Fruit fly (Drosophila melanogaster): ENCODE measurements around the gene Taf3.
A peak's percentile ranks its signal among the peaks of the same experiment; 100 is the strongest.

Gene Taf3

DNA sequence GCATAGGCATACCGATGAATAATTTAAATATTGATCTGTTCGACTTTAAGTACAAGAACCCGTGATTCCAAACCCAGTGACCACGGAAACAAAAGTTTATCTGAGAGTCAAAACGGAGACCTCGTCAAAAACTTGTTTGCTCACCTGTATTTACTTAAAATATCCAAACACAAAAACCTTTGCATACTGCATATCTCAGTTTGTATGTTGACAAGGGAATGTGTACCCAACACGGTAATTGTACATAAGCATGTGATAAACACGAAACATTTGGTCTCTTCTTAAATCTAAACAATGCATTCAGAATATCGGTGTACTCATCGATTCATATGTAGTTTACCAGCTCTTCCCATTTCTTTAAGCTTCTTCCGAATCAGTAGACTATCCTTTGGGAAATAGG is 31.1 kb upstream of the Taf3 start (continued):
- TF ChIP-seq hth (optimal IDR thresholded peaks at IDR 0.05) (no peak), unpg (GFP tag; optimal IDR thresholded peaks at IDR 0.05) (peak; percentile 92), CG34422 (GFP tag; IDR thresholded peaks at IDR 0.05) (no peak; the same call in 2 of the 3 replicates), Ptx1 (GFP tag; IDR thresholded peaks at IDR 0.05) (no peak), vvl (GFP tag; IDR thresholded peaks at IDR 0.05) (peak; percentile 87), chinmo (GFP tag; IDR thresholded peaks at IDR 0.05; ENCODE audit: partially characterized antibody) (0 out of 4 replicates have a peak, but pooled peaks have one; percentile 51), ind (GFP tag; optimal IDR thresholded peaks at IDR 0.05) (peak; percentile 19), schlank (tag; optimal IDR thresholded peaks at IDR 0.05) (peak; percentile 83), seq (GFP tag; IDR thresholded peaks at IDR 0.05) (peak; percentile 93), CG6791 (GFP tag; IDR thresholded peaks at IDR 0.05; ENCODE audit: partially characterized antibody) (no peak), az2 (GFP tag; optimal IDR thresholded peaks at IDR 0.05) (peak; percentile 52), trem (tag; optimal IDR thresholded peaks at IDR 0.05) (peak; percentile 87), CG15011 (GFP tag; optimal IDR thresholded peaks at IDR 0.05) (peak; percentile 94), CG7556 (GFP tag; optimal IDR thresholded peaks at IDR 0.05) (peak; percentile 93), CG14441 (GFP tag; IDR thresholded peaks at IDR 0.05) (peak; percentile 68; the same call in 1 of the 2 replicates), CG15479 (GFP tag; optimal IDR thresholded peaks at IDR 0.05) (peak; percentile 88), danr (GFP tag; IDR thresholded peaks at IDR 0.05) (peak; percentile 70; the same call in 1 of the 2 replicates), so (GFP tag; IDR thresholded peaks at IDR 0.05) (peak; percentile 93; the same call in 2 of the 3 replicates), gfzf (GFP tag; optimal IDR thresholded peaks at IDR 0.05) (peak; percentile 12), gro (GFP tag; optimal IDR thresholded peaks at IDR 0.05) (peak; percentile 76), Fer1 (GFP tag; optimal IDR thresholded peaks at IDR 0.05) (peak; percentile 94), lov (optimal IDR thresholded peaks at IDR 0.05) (no peak), lov (GFP tag; IDR thresholded peaks at IDR 0.05) (peak; percentile 92), al (GFP tag; IDR thresholded peaks at IDR 0.05) (no peak), fru (optimal IDR thresholded peaks at IDR 0.05) (no peak), CG8359 (GFP tag; optimal IDR thresholded peaks at IDR 0.05; ENCODE audit: borderline replicate concordance) (peak; percentile 92), amos (GFP tag; IDR thresholded peaks at IDR 0.05; ENCODE audit: partially characterized antibody) (no peak), p53 (GFP tag; optimal IDR thresholded peaks at IDR 0.05) (peak; percentile 91), CG2875 (GFP tag; optimal IDR thresholded peaks at IDR 0.05) (peak; percentile 97), Rx (GFP tag; IDR thresholded peaks at IDR 0.05) (no peak), CG13287 (GFP tag; IDR thresholded peaks at IDR 0.05; ENCODE audit: partially characterized antibody) (no peak), h (optimal IDR thresholded peaks at IDR 0.05) (no peak), CG34376 (GFP tag; optimal IDR thresholded peaks at IDR 0.05) (peak; percentile 78), CG2202 (tag; optimal IDR thresholded peaks at IDR 0.05) (peak; percentile 99), Antp (GFP tag; optimal IDR thresholded peaks at IDR 0.05) (peak; percentile 77), Sox100B (GFP tag; optimal IDR thresholded peaks at IDR 0.05) (peak; percentile 94), Side (GFP tag; optimal IDR thresholded peaks at IDR 0.05) (peak; percentile 94), CG15696 (tag; optimal IDR thresholded peaks at IDR 0.05) (peak; percentile 99), sisA (GFP tag; IDR thresholded peaks at IDR 0.05) (no peak), CG7928 (GFP tag; optimal IDR thresholded peaks at IDR 0.05) (peak; percentile 59), sna (GFP tag; IDR thresholded peaks at IDR 0.05; ENCODE audit: partially characterized antibody) (no peak), CG3838 (GFP tag; optimal IDR thresholded peaks at IDR 0.05) (peak; percentile 86), ap (GFP tag; IDR thresholded peaks at IDR 0.05) (no peak; the same call in 1 of the 2 replicates), usp (GFP tag; optimal IDR thresholded peaks at IDR 0.05) (no peak), dati (GFP tag; IDR thresholded peaks at IDR 0.05) (peak; percentile 67), tx (GFP tag; optimal IDR thresholded peaks at IDR 0.05) (peak; percentile 87), CG1647 (GFP tag; optimal IDR thresholded peaks at IDR 0.05) (peak; percentile 87), wor (GFP tag; IDR thresholded peaks at IDR 0.05) (no peak), Drgx (GFP tag; IDR thresholded peaks at IDR 0.05) (no peak), Sox102F (GFP tag; optimal IDR thresholded peaks at IDR 0.05) (peak; percentile 82), CG10565 (GFP tag; optimal IDR thresholded peaks at IDR 0.05) (peak; percentile 71), CrebB (tag; optimal IDR thresholded peaks at IDR 0.05) (peak; percentile 97)
